Fruit fly (Drosophila melanogaster): ENCODE measurements around the gene Trmt61.

Gene Trmt61

DNA sequence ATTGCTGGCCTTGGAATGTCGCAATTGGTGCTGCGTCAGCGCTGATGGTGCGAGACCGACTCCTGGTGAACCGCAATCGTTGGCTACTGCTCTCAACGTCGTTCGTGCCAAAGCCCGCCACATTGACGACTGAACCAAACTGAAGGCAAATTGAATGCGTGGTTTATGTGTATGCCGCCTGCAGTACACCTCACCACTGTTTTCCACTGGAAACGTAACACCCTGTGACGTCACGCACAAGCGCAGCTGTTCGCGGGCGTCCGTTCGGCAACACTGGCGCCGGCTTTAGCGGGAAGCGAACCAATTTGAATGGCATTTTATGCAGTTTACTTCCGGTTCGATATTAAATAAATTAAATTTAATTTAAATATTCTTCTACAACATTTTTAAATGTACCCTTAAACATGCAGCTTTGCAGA, 4.1 kb upstream of the Trmt61 start, which contains the start of gene Cmpk (continued):
- TF ChIP-seq lov (optimal IDR thresholded peaks at IDR 0.05) (no peak), lov (GFP tag; IDR thresholded peaks at IDR 0.05) (no peak), CG16863 (GFP tag; optimal IDR thresholded peaks at IDR 0.05) (peak; percentile 33), CG8478 (optimal IDR thresholded peaks at IDR 0.05) (no peak), Chrac-16 (GFP tag; optimal IDR thresholded peaks at IDR 0.05) (peak; percentile 17), zf30C (GFP tag; optimal IDR thresholded peaks at IDR 0.05) (no peak), CG10366 (GFP tag; IDR thresholded peaks at IDR 0.05) (peak; percentile 59), Taf1 (GFP tag; IDR thresholded peaks at IDR 0.05) (no peak), sim (GFP tag; IDR thresholded peaks at IDR 0.05) (peak; percentile 52; the same call in 1 of the 2 replicates), trem (tag; optimal IDR thresholded peaks at IDR 0.05) (peak; percentile 57), Awh (GFP tag; IDR thresholded peaks at IDR 0.05) (no peak), psq (GFP tag; optimal IDR thresholded peaks at IDR 0.05) (peak; percentile 12), nmo (GFP tag; optimal IDR thresholded peaks at IDR 0.05) (peak; percentile 43), gsb (GFP tag; IDR thresholded peaks at IDR 0.05) (no peak), CG9609 (GFP tag; optimal IDR thresholded peaks at IDR 0.05) (no peak), fd64A (GFP tag; optimal IDR thresholded peaks at IDR 0.05) (peak; percentile 66), CG17829 (tag; optimal IDR thresholded peaks at IDR 0.05) (peak; percentile 57), CG6254 (GFP tag; optimal IDR thresholded peaks at IDR 0.05) (peak; percentile 86), croc (GFP tag; conservative IDR thresholded peaks at IDR 0.05) (no peak), zfh2 (GFP tag; optimal IDR thresholded peaks at IDR 0.05) (peak; percentile 68), ranshi (GFP tag; IDR thresholded peaks at IDR 0.05) (peak; percentile 46; the same call in 1 of the 2 replicates), CG1792 (GFP tag; optimal IDR thresholded peaks at IDR 0.05) (no peak), Lim3 (GFP tag; IDR thresholded peaks at IDR 0.05) (no peak), CG10147 (GFP tag; optimal IDR thresholded peaks at IDR 0.05) (peak; percentile 51), CG2129 (GFP tag; IDR thresholded peaks at IDR 0.05; ENCODE audit: partially characterized antibody) (no peak), Dll (GFP tag; IDR thresholded peaks at IDR 0.05; ENCODE audit: partially characterized antibody) (peak; percentile 54; the same call in 2 of the 4 replicates), gsb-n (tag; optimal IDR thresholded peaks at IDR 0.05) (no peak), Ssrp (tag; optimal IDR thresholded peaks at IDR 0.05) (peak; percentile 2), Nf-YB (GFP tag; optimal IDR thresholded peaks at IDR 0.05) (peak; percentile 62), Hey (tag; optimal IDR thresholded peaks at IDR 0.05) (no peak), mirr (GFP tag; optimal IDR thresholded peaks at IDR 0.05) (peak; percentile 78), Fer3 (tag; optimal IDR thresholded peaks at IDR 0.05) (peak; percentile 75), CG1647 (GFP tag; optimal IDR thresholded peaks at IDR 0.05) (peak; percentile 60), Bteb2 (GFP tag; optimal IDR thresholded peaks at IDR 0.05) (peak; percentile 1), CG12299 (tag; optimal IDR thresholded peaks at IDR 0.05) (peak; percentile 47), exex (tag; optimal IDR thresholded peaks at IDR 0.05) (peak; percentile 37), dimm (GFP tag; IDR thresholded peaks at IDR 0.05) (no peak), CG7928 (GFP tag; optimal IDR thresholded peaks at IDR 0.05) (peak; percentile 30), scrt (GFP tag; optimal IDR thresholded peaks at IDR 0.05) (peak; percentile 71), CG10462 (GFP tag; optimal IDR thresholded peaks at IDR 0.05) (no peak), CG2712 (tag; optimal IDR thresholded peaks at IDR 0.05) (peak; percentile 73), h (optimal IDR thresholded peaks at IDR 0.05) (no peak), pnt (GFP tag; optimal IDR thresholded peaks at IDR 0.05) (no peak), jing (GFP tag; optimal IDR thresholded peaks at IDR 0.05) (no peak), bigmax (GFP tag; optimal IDR thresholded peaks at IDR 0.05) (peak; percentile 62), CG1529 (GFP tag; optimal IDR thresholded peaks at IDR 0.05) (peak; percentile 46), seq (GFP tag; IDR thresholded peaks at IDR 0.05) (0 out of 2 replicates have a peak, but pooled peaks have one; percentile 31), CHES-1-like (GFP tag; optimal IDR thresholded peaks at IDR 0.05) (peak; percentile 44), ci (GFP tag; IDR thresholded peaks at IDR 0.05) (peak; percentile 95), insv (GFP tag; optimal IDR thresholded peaks at IDR 0.05) (peak in 1 of 2 experiments; percentile 58), CG18619 (GFP tag; optimal IDR thresholded peaks at IDR 0.05) (peak; percentile 84), Lhr (GFP tag; optimal IDR thresholded peaks at IDR 0.05) (peak; percentile 39)
